Fruit fly (Drosophila melanogaster) whole organism, embryonic: ENCODE data around the gene RhoGEF4.

ENCODE experiments used
- Atf6 ChIP-seq: fragments of 200-800 bp; sonication (Bioruptor generic); IDR thresholded peaks from 2 replicates; pipeline ENCODE4 v1.3.6; 2022; ENCODE audit warnings: missing biosample characterization, missing genetic modification characterization
- C15 ChIP-seq: fragments of 200-800 bp; sonication (Bioruptor generic); IDR thresholded peaks from 3 replicates; pipeline ENCODE4 v1.3.6; 2022; ENCODE audit warnings: missing biosample characterization, missing genetic modification characterization
- CG10321 ChIP-seq: fragments of 200-800 bp; sonication (Bioruptor generic); IDR thresholded peaks from 2 replicates; pipeline ENCODE4 v1.3.6; 2022; ENCODE audit warnings: missing biosample characterization, missing genetic modification characterization
- CG12155 ChIP-seq: fragments of 200-800 bp; sonication (Bioruptor generic); optimal IDR thresholded peaks from 3 replicates; lab custom pipeline; 2016; ENCODE audit warnings: missing biosample characterization, missing genetic modification characterization
- CG14050 ChIP-seq: fragments of 200-800 bp; sonication (Bioruptor generic); IDR thresholded peaks from 3 replicates; pipeline ENCODE4 v1.3.6; 2022; ENCODE audit warnings: missing biosample characterization, missing genetic modification characterization
- CG14710 ChIP-seq: fragments of 200-800 bp; sonication (Bioruptor generic); optimal IDR thresholded peaks from 3 replicates; lab custom pipeline; 2019; ENCODE audit warnings: missing biosample characterization, mild to moderate bottlenecking, missing genetic modification characterization, moderate library complexity
- CG15479 ChIP-seq: fragments of 200-800 bp; sonication (Bioruptor generic); optimal IDR thresholded peaks from 3 replicates; lab custom pipeline; 2019; ENCODE audit warnings: missing biosample characterization, mild to moderate bottlenecking, missing genetic modification characterization, moderate library complexity
- CG17385 ChIP-seq: fragments of 200-800 bp; sonication (Bioruptor generic); optimal IDR thresholded peaks from 3 replicates; lab custom pipeline; 2018; ENCODE audit warnings: missing biosample characterization, mild to moderate bottlenecking, missing genetic modification characterization
- CG17829 ChIP-seq: fragments of 200-800 bp; optimal IDR thresholded peaks from 2 replicates; lab custom pipeline; 2019; ENCODE audit warnings: missing biosample characterization, mild to moderate bottlenecking, missing genetic modification characterization, moderate library complexity
- CG31365 ChIP-seq: fragments of 200-800 bp; sonication (Bioruptor generic); optimal IDR thresholded peaks from 2 replicates; lab custom pipeline; 2018; ENCODE audit warnings: missing biosample characterization, mild to moderate bottlenecking, missing genetic modification characterization
- CG3847 ChIP-seq: fragments of 200-800 bp; sonication (Bioruptor generic); IDR thresholded peaks from 2 replicates; pipeline ENCODE4 v1.3.6; 2022; ENCODE audit warnings: missing biosample characterization, missing genetic modification characterization
- CG5953 ChIP-seq: fragments of 200-800 bp; sonication (Bioruptor generic); IDR thresholded peaks from 2 replicates; pipeline ENCODE4 v1.3.6; 2022; ENCODE audit warnings: missing biosample characterization, missing genetic modification characterization
- CG6765 ChIP-seq: fragments of 200-800 bp; sonication (Bioruptor generic); optimal IDR thresholded peaks from 3 replicates; lab custom pipeline; 2017; ENCODE audit warnings: missing biosample characterization, mild to moderate bottlenecking, missing genetic modification characterization
- CG6813 ChIP-seq: fragments of 200-800 bp; sonication (Bioruptor generic); optimal IDR thresholded peaks from 2 replicates; lab custom pipeline; 2017; ENCODE audit warnings: missing biosample characterization, missing genetic modification characterization, mild to moderate bottlenecking, moderate library complexity, missing genetic modification reagents
- CG7357 ChIP-seq: fragments of 200-800 bp; sonication (Bioruptor generic); IDR thresholded peaks from 3 replicates; pipeline ENCODE4 v1.3.6; 2022; ENCODE audit warnings: missing biosample characterization, missing genetic modification characterization
- CG9215 ChIP-seq: fragments of 200-800 bp; sonication (Bioruptor generic); IDR thresholded peaks from 2 replicates; pipeline ENCODE4 v1.3.6; 2022; ENCODE audit warnings: missing biosample characterization, missing genetic modification characterization
- CG9609 ChIP-seq: fragments of 200-800 bp; sonication (Bioruptor generic); optimal IDR thresholded peaks from 3 replicates; lab custom pipeline; 2016; ENCODE audit warnings: missing biosample characterization, missing genetic modification characterization
- CoRest ChIP-seq: fragments of 200-800 bp; sonication (Bioruptor generic); optimal IDR thresholded peaks from 3 replicates; lab custom pipeline; 2018; ENCODE audit warnings: missing biosample characterization, mild to moderate bottlenecking, missing genetic modification characterization, moderate library complexity
- GATAe ChIP-seq: fragments of 200-800 bp; sonication (Bioruptor generic); conservative IDR thresholded peaks from 2 replicates; pipeline ENCODE4 v1.3.6; 2022; ENCODE audit warnings: missing biosample characterization, missing genetic modification characterization
- Hand ChIP-seq: fragments of 200-800 bp; sonication (Bioruptor generic); optimal IDR thresholded peaks from 2 replicates; lab custom pipeline; 2017; ENCODE audit warnings: mild to moderate bottlenecking, missing biosample characterization, missing genetic modification reagents, missing genetic modification characterization
- Hsf ChIP-seq: fragments of 200-800 bp; sonication (Bioruptor generic); optimal IDR thresholded peaks from 3 replicates; lab custom pipeline; 2016; ENCODE audit warnings: missing biosample characterization, missing genetic modification characterization
- Kr ChIP-seq: fragments of 200-800 bp; sonication (Bioruptor generic); optimal IDR thresholded peaks from 2 replicates; lab custom pipeline; 2017; ENCODE audit warnings: missing biosample characterization, mild to moderate bottlenecking, missing genetic modification characterization
- MESR4 ChIP-seq: fragments of 200-800 bp; sonication (Bioruptor generic); optimal IDR thresholded peaks from 2 replicates; lab custom pipeline; 2018; ENCODE audit warnings: missing biosample characterization, mild to moderate bottlenecking, missing genetic modification characterization, moderate library complexity
- Max ChIP-seq: fragments of 200-800 bp; sonication (Bioruptor generic); optimal IDR thresholded peaks from 2 replicates; lab custom pipeline; 2016; ENCODE audit warnings: missing biosample characterization, mild to moderate bottlenecking, missing genetic modification characterization
- Mes4 ChIP-seq: fragments of 200-800 bp; sonication (Bioruptor generic); optimal IDR thresholded peaks from 2 replicates; lab custom pipeline; 2016; ENCODE audit warnings: missing biosample characterization, missing genetic modification characterization
- Opbp ChIP-seq: fragments of 200-800 bp; sonication (Bioruptor generic); IDR thresholded peaks from 3 replicates; pipeline ENCODE4 v1.3.6; 2022; ENCODE audit warnings: missing biosample characterization, missing genetic modification characterization; ENCODE audit not compliant: partially characterized antibody
- Stat92E ChIP-seq, 3 experiments: fragments of >200 bp in 2 of 3; fragments of 200-800 bp in 1 of 3; sonication (Bioruptor generic) in 1 of 3; optimal IDR thresholded peaks; 2 replicates each; lab custom pipeline; 2017 to 2019; ENCODE audit warnings: missing biosample characterization in 3 of 3, missing genetic modification characterization in 3 of 3, mild to moderate bottlenecking in 1 of 3, moderate library complexity in 1 of 3
- Taf1 ChIP-seq: fragments of 200-800 bp; sonication (Bioruptor generic); IDR thresholded peaks from 2 replicates; pipeline ENCODE4 v1.3.6; 2022; ENCODE audit warnings: missing biosample characterization, missing genetic modification characterization
- Usf ChIP-seq: fragments of 200-800 bp; sonication (Bioruptor generic); optimal IDR thresholded peaks from 2 replicates; lab custom pipeline; 2017; ENCODE audit warnings: missing genotype, missing biosample characterization, missing genetic modification characterization
- Vsx1 ChIP-seq: fragments of 200-800 bp; sonication (Bioruptor generic); optimal IDR thresholded peaks from 2 replicates; lab custom pipeline; 2017; ENCODE audit warnings: missing biosample characterization, mild to moderate bottlenecking, missing genetic modification characterization, missing genetic modification reagents
- br ChIP-seq: fragments of >200 bp; optimal IDR thresholded peaks from 2 replicates; lab custom pipeline; 2017
- bsh ChIP-seq, 2 experiments: fragments of 200-800 bp; sonication (Bioruptor generic); optimal IDR thresholded peaks; 2 replicates each; lab custom pipeline; 2017 to 2018; ENCODE audit warnings: mild to moderate bottlenecking in 2 of 2, missing biosample characterization in 2 of 2, missing genetic modification characterization in 2 of 2, moderate library complexity in 1 of 2
- cad ChIP-seq: fragments of >200 bp; optimal IDR thresholded peaks from 2 replicates; lab custom pipeline; 2017; ENCODE audit warnings: missing biosample characterization, missing genetic modification characterization
- cas ChIP-seq: fragments of 200-800 bp; sonication (Bioruptor generic); IDR thresholded peaks from 2 replicates; pipeline ENCODE4 v1.3.6; 2022; ENCODE audit warnings: missing biosample characterization, missing genetic modification characterization
- croc ChIP-seq: fragments of 200-800 bp; sonication (Bioruptor generic); conservative IDR thresholded peaks from 3 replicates; pipeline ENCODE4 v1.3.6; 2022; ENCODE audit warnings: missing biosample characterization, missing genetic modification characterization
- emc ChIP-seq: fragments of 200-800 bp; sonication (Bioruptor generic); optimal IDR thresholded peaks from 2 replicates; lab custom pipeline; 2016; ENCODE audit warnings: missing biosample characterization, missing genetic modification characterization
- eyg ChIP-seq: fragments of 200-800 bp; sonication (Bioruptor generic); optimal IDR thresholded peaks from 3 replicates; lab custom pipeline; 2016; ENCODE audit warnings: missing biosample characterization, missing genetic modification characterization
- gcm ChIP-seq: fragments of 200-800 bp; sonication (Bioruptor generic); optimal IDR thresholded peaks from 2 replicates; lab custom pipeline; 2019; ENCODE audit warnings: missing biosample characterization, mild to moderate bottlenecking, missing genetic modification characterization, moderate library complexity
- hth ChIP-seq: fragments of >200 bp; optimal IDR thresholded peaks from 2 replicates; lab custom pipeline; 2017; ENCODE audit warnings: inconsistent platforms
- lbe ChIP-seq: fragments of 200-800 bp; sonication (Bioruptor generic); optimal IDR thresholded peaks from 2 replicates; lab custom pipeline; 2016; ENCODE audit warnings: missing biosample characterization, mild to moderate bottlenecking, missing genetic modification characterization
- lola ChIP-seq, 3 experiments: fragments of >200 bp in 2 of 3; fragments of 200-800 bp in 1 of 3; sonication (Bioruptor generic) in 1 of 3; optimal IDR thresholded peaks; 2 replicates each; lab custom pipeline; 2017 to 2019; ENCODE audit warnings: missing biosample characterization in 3 of 3, missing genetic modification characterization in 3 of 3, mild to moderate bottlenecking in 1 of 3, moderate library complexity in 1 of 3
- nerfin-2 ChIP-seq: fragments of 200-800 bp; sonication (Bioruptor generic); IDR thresholded peaks from 2 replicates; pipeline ENCODE4 v1.3.6; 2022; ENCODE audit warnings: missing biosample characterization, missing genetic modification characterization; ENCODE audit not compliant: partially characterized antibody
- oc ChIP-seq: fragments of 200-800 bp; sonication (Bioruptor generic); optimal IDR thresholded peaks from 2 replicates; lab custom pipeline; 2018; ENCODE audit warnings: missing biosample characterization, mild to moderate bottlenecking, missing genetic modification characterization, moderate library complexity
- peb ChIP-seq: fragments of 200-800 bp; sonication (Bioruptor generic); IDR thresholded peaks from 2 replicates; pipeline ENCODE4 v1.3.6; 2022; ENCODE audit warnings: missing biosample characterization, missing genetic modification characterization
- pros ChIP-seq: fragments of 200-800 bp; sonication (Bioruptor generic); optimal IDR thresholded peaks from 3 replicates; lab custom pipeline; 2019; ENCODE audit warnings: missing biosample characterization, mild to moderate bottlenecking, missing genetic modification characterization, moderate library complexity
- pzg ChIP-seq: fragments of 200-800 bp; sonication (Bioruptor generic); optimal IDR thresholded peaks from 3 replicates; lab custom pipeline; 2018; ENCODE audit warnings: missing biosample characterization, mild to moderate bottlenecking, missing genetic modification characterization, moderate library complexity
- ranshi ChIP-seq: fragments of 200-800 bp; sonication (Bioruptor generic); IDR thresholded peaks from 2 replicates; pipeline ENCODE4 v1.3.6; 2022; ENCODE audit warnings: missing biosample characterization, missing genetic modification characterization
- tgo ChIP-seq: fragments of 200-800 bp; sonication (Bioruptor generic); IDR thresholded peaks from 3 replicates; pipeline ENCODE4 v1.3.6; 2022; ENCODE audit warnings: missing biosample characterization, missing genetic modification characterization
- wdn ChIP-seq: fragments of 200-800 bp; sonication (Bioruptor generic); IDR thresholded peaks from 2 replicates; pipeline ENCODE4 v1.3.6; 2022; ENCODE audit warnings: missing biosample characterization, missing genetic modification characterization
- zen2 ChIP-seq: fragments of 200-800 bp; sonication (Bioruptor generic); IDR thresholded peaks from 3 replicates; pipeline ENCODE4 v1.3.6; 2022; ENCODE audit warnings: missing biosample characterization, missing genetic modification characterization; ENCODE audit not compliant: partially characterized antibody
- zf30C ChIP-seq: fragments of 200-800 bp; sonication (Bioruptor generic); optimal IDR thresholded peaks from 3 replicates; lab custom pipeline; 2018; ENCODE audit warnings: missing biosample characterization, mild to moderate bottlenecking, missing genetic modification characterization

RhoGEF4 gene

dm6 chr3L:7339216-7339742 is 16.1 kb upstream of the RhoGEF4 start, which contains the start of the genes lark and eco:
Gene lark, plus strand, starts transcription at chr3L:7339266.
Gene eco, minus strand, starts transcription at chr3L:7339340.
- TF ChIP-seq pros (GFP tag; lab: Kevin White, UChicago) = no peak
- TF ChIP-seq CG15479 (GFP tag; lab: Kevin White, UChicago) = no peak
- TF ChIP-seq tgo (GFP tag; lab: Robert Waterston, UW) = no peak
- TF ChIP-seq Usf = no peak
- TF ChIP-seq CG10321 = no peak
- no peak for TF ChIP-seq CG12155 (GFP tag; lab: Kevin White, UChicago)
- no peak for TF ChIP-seq CG31365 (tag; lab: Kevin White, UChicago)
- TF ChIP-seq bsh (GFP tag; optimal IDR thresholded peaks at IDR 0.05; lab: Kevin White, UChicago) = peak in 1 of 2 experiments; percentile 17
- TF ChIP-seq lbe (GFP tag; lab: Kevin White, UChicago) = no peak
- no peak for TF ChIP-seq Hsf (GFP tag; lab: Kevin White, UChicago)
- peak in 1 of 3 experiments; percentile 4 for TF ChIP-seq Stat92E (GFP tag; optimal IDR thresholded peaks at IDR 0.05; lab: Kevin White, UChicago)
- TF ChIP-seq CG7357 (GFP tag; lab: Robert Waterston, UW) = no peak
- no peak for TF ChIP-seq cad
- no peak for TF ChIP-seq lola (GFP tag; optimal IDR thresholded peaks at IDR 0.05; lab: Kevin White, UChicago)
- TF ChIP-seq Max (GFP tag; lab: Kevin White, UChicago) = no peak
- TF ChIP-seq nerfin-2 = no peak
- no peak for TF ChIP-seq croc (GFP tag; lab: Robert Waterston, UW)
- TF ChIP-seq CG17385 = peak; percentile 35
- TF ChIP-seq br (lab: Kevin White, UChicago) = no peak
- TF ChIP-seq CG6765 (GFP tag; lab: Kevin White, UChicago) = no peak
- TF ChIP-seq CG6813 (GFP tag; lab: Kevin White, UChicago) = no peak
- no peak for TF ChIP-seq CG9609 (GFP tag; lab: Kevin White, UChicago)
- peak; percentile 8 for TF ChIP-seq CoRest
- TF ChIP-seq GATAe (GFP tag; lab: Robert Waterston, UW) = no peak
- TF ChIP-seq pzg (GFP tag; lab: Kevin White, UChicago) = peak; percentile 79
- TF ChIP-seq MESR4 (GFP tag; lab: Kevin White, UChicago) = peak; percentile 98
- TF ChIP-seq ranshi (GFP tag; lab: Robert Waterston, UW) = no peak
- TF ChIP-seq cas = no peak
- TF ChIP-seq CG17829 (tag; lab: Kevin White, UChicago) = peak; percentile 17
- TF ChIP-seq Kr = no peak
- TF ChIP-seq CG5953 (GFP tag; lab: Robert Waterston, UW) = no peak
- peak; percentile 64 for TF ChIP-seq CG14710 (tag; lab: Kevin White, UChicago)
- TF ChIP-seq gcm (GFP tag; lab: Kevin White, UChicago) = no peak
- TF ChIP-seq Atf6 (GFP tag; lab: Robert Waterston, UW) = 0 out of 2 replicates have a peak, but pooled peaks have one; percentile 9
- TF ChIP-seq eyg (GFP tag; lab: Kevin White, UChicago) = no peak
- TF ChIP-seq hth (lab: Kevin White, UChicago) = no peak
- TF ChIP-seq CG14050 = no peak
- TF ChIP-seq wdn (GFP tag; lab: Robert Waterston, UW) = no peak
- TF ChIP-seq oc (tag; lab: Kevin White, UChicago) = no peak
- no peak for TF ChIP-seq Vsx1 (GFP tag; lab: Kevin White, UChicago)
- TF ChIP-seq Taf1 (GFP tag; lab: Robert Waterston, UW) = no peak
- TF ChIP-seq Opbp = peak; percentile 40; the same call in 1 of the 3 replicates
- no peak for TF ChIP-seq C15 (GFP tag; lab: Robert Waterston, UW)
- TF ChIP-seq Hand (GFP tag; lab: Kevin White, UChicago) = no peak
- TF ChIP-seq zf30C (GFP tag; lab: Kevin White, UChicago) = no peak
- TF ChIP-seq CG3847 (GFP tag; lab: Robert Waterston, UW) = peak; percentile 33; the same call in 1 of the 2 replicates
- TF ChIP-seq Mes4 (GFP tag; lab: Kevin White, UChicago) = no peak
- TF ChIP-seq CG9215 (GFP tag; lab: Robert Waterston, UW) = no peak
- no peak for TF ChIP-seq peb (GFP tag; lab: Robert Waterston, UW)
- TF ChIP-seq zen2 (GFP tag; lab: Robert Waterston, UW) = no peak
- TF ChIP-seq emc = no peak
